Fruit fly (Drosophila melanogaster): Measurements from ENCODE around the gene CG2150.

DNA sequence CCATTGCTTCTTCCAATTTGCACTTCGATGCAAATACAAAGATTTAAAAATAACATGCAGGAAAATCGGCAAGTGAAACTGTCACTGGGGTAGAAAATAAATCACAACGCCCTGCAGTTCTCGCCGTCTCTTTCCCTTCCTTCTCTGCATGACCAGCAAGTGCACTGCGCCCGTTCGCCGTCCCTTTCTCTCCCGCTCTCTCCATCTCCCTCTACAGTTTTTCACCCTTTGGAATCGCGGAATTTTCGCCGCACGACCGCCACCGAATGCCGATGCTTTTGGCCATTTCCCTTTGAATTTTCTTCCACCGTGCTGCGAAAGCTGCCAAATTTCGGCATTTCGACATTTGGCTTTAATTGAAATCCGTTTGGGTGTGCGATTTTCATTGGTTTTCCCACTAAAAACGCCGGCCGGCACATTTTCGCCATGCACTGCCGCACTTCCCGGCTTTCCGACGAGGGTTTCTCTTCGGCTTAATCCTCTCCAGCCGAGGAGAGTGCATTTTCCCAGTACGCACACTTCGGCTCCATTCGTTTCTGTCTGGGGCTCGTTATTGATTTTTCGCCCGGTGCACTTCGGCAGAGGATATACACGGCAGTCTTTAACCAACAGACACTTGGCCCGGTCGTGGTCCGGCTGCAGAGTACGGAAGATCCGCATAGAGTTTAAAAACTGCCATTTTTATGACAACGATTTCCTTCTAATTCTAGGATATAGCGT is 25.3 kb downstream of the CG2150 start:
- TF ChIP-seq Lpt (GFP tag; optimal IDR thresholded peaks at IDR 0.05) (no peak), ss (GFP tag; optimal IDR thresholded peaks at IDR 0.05) (no peak), fkh (GFP tag; optimal IDR thresholded peaks at IDR 0.05) (no peak), eg (GFP tag; IDR thresholded peaks at IDR 0.05) (no peak), CG9139 (GFP tag; optimal IDR thresholded peaks at IDR 0.05) (no peak), cyc (GFP tag; optimal IDR thresholded peaks at IDR 0.05) (no peak), CG6854 (GFP tag; optimal IDR thresholded peaks at IDR 0.05) (no peak), CG10669 (GFP tag; optimal IDR thresholded peaks at IDR 0.05) (no peak), dac (GFP tag; optimal IDR thresholded peaks at IDR 0.05) (no peak), Gug (GFP tag; IDR thresholded peaks at IDR 0.05) (no peak)

All from whole organism, prepupa.